Fruit fly (Drosophila melanogaster): Measurements from ENCODE around the gene fu.

The fu gene

DNA sequence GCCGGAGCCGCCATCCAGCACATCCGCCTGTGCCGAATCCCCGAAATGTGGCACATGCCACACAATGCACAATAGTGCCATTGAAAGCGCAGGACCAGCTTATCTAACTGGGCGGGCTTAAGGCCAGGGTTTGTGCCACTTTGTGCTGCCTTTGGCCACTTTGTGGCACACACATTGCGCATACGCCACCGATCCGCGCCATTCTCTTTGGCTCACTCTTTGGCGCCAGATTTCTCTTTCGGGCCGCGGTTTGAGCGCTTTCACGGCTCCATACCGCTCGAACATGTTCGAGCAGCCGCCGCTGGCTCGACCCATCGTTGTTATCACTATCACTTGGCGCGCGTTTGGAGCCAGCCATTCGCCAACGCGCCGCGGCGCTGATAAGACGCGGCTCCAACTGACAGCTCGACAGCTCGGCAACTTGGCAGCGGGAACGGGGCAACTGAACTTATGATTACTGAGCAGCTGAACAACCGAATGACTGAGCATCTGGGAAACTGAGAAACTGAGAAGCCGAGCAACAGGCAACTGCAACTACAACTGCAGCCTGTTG is 8.2 kb downstream of the fu start:
- TF ChIP-seq CG15011 (GFP tag; optimal IDR thresholded peaks at IDR 0.05) = no peak
- peak; percentile 92 for TF ChIP-seq z (GFP tag; IDR thresholded peaks at IDR 0.05)
- TF ChIP-seq knrl (GFP tag; IDR thresholded peaks at IDR 0.05; ENCODE audit: partially characterized antibody) = 0 out of 3 replicates have a peak, but pooled peaks have one; percentile 9
- TF ChIP-seq Med (GFP tag) = peak; percentile 13
- TF ChIP-seq Blimp-1 (GFP tag; optimal IDR thresholded peaks at IDR 0.05) = peak; percentile 7
- TF ChIP-seq CG30403 (GFP tag; optimal IDR thresholded peaks at IDR 0.05) = no peak
- no peak for TF ChIP-seq CG2889 (GFP tag; IDR thresholded peaks at IDR 0.05)
- TF ChIP-seq CG3163 (GFP tag; optimal IDR thresholded peaks at IDR 0.05) = peak; percentile 81
- TF ChIP-seq CG1233 (GFP tag; optimal IDR thresholded peaks at IDR 0.05) = no peak
- TF ChIP-seq CG5180 (GFP tag; optimal IDR thresholded peaks at IDR 0.05) = peak; percentile 98
- TF ChIP-seq CG17612 (GFP tag; IDR thresholded peaks at IDR 0.05) = no peak
- peak in 1 of 2 experiments; percentile 13 for TF ChIP-seq Trl (optimal IDR thresholded peaks at IDR 0.05)
- TF ChIP-seq Trl (GFP tag; optimal IDR thresholded peaks at IDR 0.05) = no peak
- TF ChIP-seq Ada2b (GFP tag; IDR thresholded peaks at IDR 0.05) = no peak
- TF ChIP-seq Deaf1 (tag; optimal IDR thresholded peaks at IDR 0.05) = peak; percentile 33
- TF ChIP-seq zf30C (GFP tag; optimal IDR thresholded peaks at IDR 0.05) = no peak
- no peak for TF ChIP-seq CG10274 (GFP tag; optimal IDR thresholded peaks at IDR 0.05)
- no peak for TF ChIP-seq MTF-1 (GFP tag; optimal IDR thresholded peaks at IDR 0.05; ENCODE audit: borderline replicate concordance)
- no peak for TF ChIP-seq tap (tag; optimal IDR thresholded peaks at IDR 0.05)
- no peak for TF ChIP-seq vnd (GFP tag; IDR thresholded peaks at IDR 0.05; ENCODE audit: partially characterized antibody)
- no peak for TF ChIP-seq Mad (GFP tag; optimal IDR thresholded peaks at IDR 0.05)
- TF ChIP-seq CG4820 (GFP tag; optimal IDR thresholded peaks at IDR 0.05) = no peak
- no peak for TF ChIP-seq hkb (optimal IDR thresholded peaks at IDR 0.05)
- TF ChIP-seq hkb (GFP tag; IDR thresholded peaks at IDR 0.05) = no peak
- no peak for TF ChIP-seq CG18476 (GFP tag; optimal IDR thresholded peaks at IDR 0.05)
- peak; percentile 56 for TF ChIP-seq CG7372 (GFP tag; IDR thresholded peaks at IDR 0.05)
- TF ChIP-seq Ssrp (tag; optimal IDR thresholded peaks at IDR 0.05) = no peak
- no peak for TF ChIP-seq CG5953 (GFP tag; IDR thresholded peaks at IDR 0.05)
- TF ChIP-seq Adf1 (GFP tag; IDR thresholded peaks at IDR 0.05) = peak; percentile 30; the same call in 1 of the 2 replicates
- TF ChIP-seq bcd (GFP tag; optimal IDR thresholded peaks at IDR 0.05) = no peak
- no peak for TF ChIP-seq wek (GFP tag; optimal IDR thresholded peaks at IDR 0.05)
- TF ChIP-seq CG18764 (GFP tag; optimal IDR thresholded peaks at IDR 0.05) = no peak
- no peak for TF ChIP-seq shn (GFP tag; optimal IDR thresholded peaks at IDR 0.05)
- peak; percentile 16; the same call in 1 of the 2 replicates for TF ChIP-seq crol (GFP tag; IDR thresholded peaks at IDR 0.05)
- TF ChIP-seq vvl (GFP tag; IDR thresholded peaks at IDR 0.05) = 0 out of 2 replicates have a peak, but pooled peaks have one; percentile 13
- no peak for TF ChIP-seq CG2199 (GFP tag; IDR thresholded peaks at IDR 0.05)
- no peak for TF ChIP-seq lbe (GFP tag; optimal IDR thresholded peaks at IDR 0.05)
- peak; percentile 36 for TF ChIP-seq Jarid2 (GFP tag; optimal IDR thresholded peaks at IDR 0.05)

DNA sequence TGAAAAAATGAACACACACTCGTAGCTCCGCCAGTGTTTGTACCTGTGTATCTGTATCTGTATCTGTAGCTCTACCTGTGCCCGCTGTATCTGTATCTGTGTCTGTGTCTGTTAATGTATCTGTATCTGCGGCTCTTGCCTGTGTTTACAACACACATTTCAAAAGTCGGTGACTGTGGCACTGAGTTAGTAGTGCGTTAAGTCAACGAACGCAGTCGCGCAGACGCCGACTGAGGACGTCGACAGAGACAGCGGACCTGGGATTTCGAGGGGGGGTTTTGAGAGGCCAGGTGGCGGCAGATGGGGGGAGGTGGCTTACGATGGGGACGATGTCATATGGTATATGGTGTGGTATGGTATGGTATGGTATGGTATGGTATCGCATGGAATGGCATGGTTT is 10.7 kb downstream of the fu start:
- TF ChIP-seq fru (optimal IDR thresholded peaks at IDR 0.05) (no peak), Neu2 (GFP tag; optimal IDR thresholded peaks at IDR 0.05; ENCODE audit: borderline replicate concordance) (no peak), pzg (GFP tag; optimal IDR thresholded peaks at IDR 0.05) (no peak), Adf1 (GFP tag; IDR thresholded peaks at IDR 0.05) (peak; percentile 54), Mes4 (GFP tag; optimal IDR thresholded peaks at IDR 0.05) (no peak), CG2199 (GFP tag; IDR thresholded peaks at IDR 0.05) (no peak), CG32767 (GFP tag; IDR thresholded peaks at IDR 0.05) (no peak), CG34224 (GFP tag; IDR thresholded peaks at IDR 0.05; ENCODE audit: partially characterized antibody) (no peak), CG5180 (GFP tag; optimal IDR thresholded peaks at IDR 0.05) (peak; percentile 84), ap (GFP tag; IDR thresholded peaks at IDR 0.05) (no peak), CG17359 (tag; optimal IDR thresholded peaks at IDR 0.05) (no peak), CG4282 (GFP tag; optimal IDR thresholded peaks at IDR 0.05) (no peak), tin (GFP tag; optimal IDR thresholded peaks at IDR 0.05) (no peak), CG13424 (tag; optimal IDR thresholded peaks at IDR 0.05) (no peak), CG13624 (GFP tag; optimal IDR thresholded peaks at IDR 0.05) (no peak), stwl (tag; optimal IDR thresholded peaks at IDR 0.05) (no peak), Oaz (GFP tag; IDR thresholded peaks at IDR 0.05) (no peak), ssp (GFP tag; IDR thresholded peaks at IDR 0.05) (no peak)
